Fruit fly (Drosophila melanogaster): Measurements from ENCODE around the gene Hel89B.
A peak's percentile ranks its signal among the peaks of the same experiment; 100 is the strongest.

Hel89B gene

dm6 chr3R:15993139-15993804, 20.2 kb downstream of the Hel89B start (continued):
- TF ChIP-seq cwo (GFP tag; optimal IDR thresholded peaks at IDR 0.05) (peak; percentile 35), cas (GFP tag; IDR thresholded peaks at IDR 0.05) (no peak), CTCF (GFP tag; optimal IDR thresholded peaks at IDR 0.05) (no peak), Dip2 (GFP tag; IDR thresholded peaks at IDR 0.05) (no peak), sd (tag; optimal IDR thresholded peaks at IDR 0.05) (no peak), CG4707 (GFP tag; optimal IDR thresholded peaks at IDR 0.05) (no peak), ken (GFP tag; IDR thresholded peaks at IDR 0.05) (no peak), CG30403 (GFP tag; optimal IDR thresholded peaks at IDR 0.05) (no peak), unpg (GFP tag; optimal IDR thresholded peaks at IDR 0.05) (no peak), twi (tag; optimal IDR thresholded peaks at IDR 0.05) (no peak), zen (tag; optimal IDR thresholded peaks at IDR 0.05) (no peak), HHEX (GFP tag; optimal IDR thresholded peaks at IDR 0.05) (no peak), CG9727 (GFP tag; optimal IDR thresholded peaks at IDR 0.05) (no peak), CG15601 (tag; optimal IDR thresholded peaks at IDR 0.05) (no peak), CkIIα-i1 (GFP tag; IDR thresholded peaks at IDR 0.05) (no peak), CG16863 (GFP tag; optimal IDR thresholded peaks at IDR 0.05) (no peak), dati (GFP tag; IDR thresholded peaks at IDR 0.05) (no peak), CG18262 (tag; optimal IDR thresholded peaks at IDR 0.05) (peak; percentile 52), D19A (tag; optimal IDR thresholded peaks at IDR 0.05) (no peak), Hand (GFP tag; optimal IDR thresholded peaks at IDR 0.05) (no peak), zfh2 (GFP tag; optimal IDR thresholded peaks at IDR 0.05) (no peak), Dp (GFP tag; optimal IDR thresholded peaks at IDR 0.05) (no peak), CG8089 (GFP tag; optimal IDR thresholded peaks at IDR 0.05) (no peak), CG3726 (GFP tag; IDR thresholded peaks at IDR 0.05) (no peak), onecut (GFP tag; IDR thresholded peaks at IDR 0.05) (no peak), CG31224 (GFP tag; IDR thresholded peaks at IDR 0.05) (no peak), CG4404 (GFP tag; IDR thresholded peaks at IDR 0.05) (no peak), knrl (GFP tag; IDR thresholded peaks at IDR 0.05; ENCODE audit: partially characterized antibody) (no peak), bcd (GFP tag; optimal IDR thresholded peaks at IDR 0.05) (no peak), Sox102F (GFP tag; optimal IDR thresholded peaks at IDR 0.05) (no peak), bowl (GFP tag; IDR thresholded peaks at IDR 0.05) (no peak), croc (GFP tag; conservative IDR thresholded peaks at IDR 0.05) (no peak), vvl (GFP tag; IDR thresholded peaks at IDR 0.05) (peak; percentile 75), Oaz (GFP tag; IDR thresholded peaks at IDR 0.05) (0 out of 2 replicates have a peak, but pooled peaks have one; percentile 11), CG17385 (GFP tag; optimal IDR thresholded peaks at IDR 0.05) (no peak), ab (GFP tag; optimal IDR thresholded peaks at IDR 0.05) (no peak), CG8290 (GFP tag; optimal IDR thresholded peaks at IDR 0.05) (no peak), CG8290 (tag; optimal IDR thresholded peaks at IDR 0.05) (no peak), Bteb2 (GFP tag; optimal IDR thresholded peaks at IDR 0.05) (no peak), hth (optimal IDR thresholded peaks at IDR 0.05) (no peak), bab2 (GFP tag; optimal IDR thresholded peaks at IDR 0.05) (no peak), tap (tag; optimal IDR thresholded peaks at IDR 0.05) (no peak), CG14965 (GFP tag; optimal IDR thresholded peaks at IDR 0.05; ENCODE audit: borderline replicate concordance) (no peak), gt (GFP tag; IDR thresholded peaks at IDR 0.05) (no peak), oc (tag; optimal IDR thresholded peaks at IDR 0.05) (peak; percentile 30), fd96Cb (tag; optimal IDR thresholded peaks at IDR 0.05) (no peak), corto (GFP tag; optimal IDR thresholded peaks at IDR 0.05) (no peak), chinmo (GFP tag; IDR thresholded peaks at IDR 0.05; ENCODE audit: partially characterized antibody) (peak; percentile 93; the same call in 3 of the 4 replicates), Drgx (GFP tag; IDR thresholded peaks at IDR 0.05) (peak; percentile 48; the same call in 1 of the 2 replicates), HLHmδ (GFP tag; optimal IDR thresholded peaks at IDR 0.05) (peak; percentile 21), CG8944 (GFP tag; optimal IDR thresholded peaks at IDR 0.05) (no peak), Oli (tag; optimal IDR thresholded peaks at IDR 0.05) (no peak)
